Worm (Caenorhabditis elegans) whole organism, young adult: ENCODE data around the gene C44C1.1.

Source experiments
- B0336.3 ChIP-seq: fragments of 200-800 bp; sonication (Bioruptor generic); IDR thresholded peaks from 2 replicates; pipeline ENCODE4 v1.3.6; 2022; ENCODE audit warnings: missing genetic modification characterization, missing compliant biosample characterization
- C17E4.6 ChIP-seq: fragments of 200-800 bp; sonication (Bioruptor generic); IDR thresholded peaks from 2 replicates; pipeline ENCODE4 v1.3.6; 2022; ENCODE audit warnings: missing genetic modification reagents, missing genetic modification characterization, missing compliant biosample characterization
- D2030.7 ChIP-seq: fragments of 200-800 bp; sonication (Bioruptor generic); IDR thresholded peaks from 2 replicates; pipeline ENCODE4 v1.3.6; 2022; ENCODE audit warnings: missing genetic modification reagents, missing genetic modification characterization, missing compliant biosample characterization
- F23B12.7 ChIP-seq: sonication (generic microtip); optimal IDR thresholded peaks from 2 replicates; lab custom pipeline; 2017; ENCODE audit warnings: missing genetic modification characterization, mild to moderate bottlenecking, missing compliant biosample characterization, antibody characterized with exemption, moderate library complexity; ENCODE audit not compliant: insufficient read depth
- F33H1.4 ChIP-seq: fragments of 200-800 bp; sonication (Bioruptor generic); IDR thresholded peaks from 2 replicates; pipeline ENCODE4 v1.3.6; 2022; ENCODE audit warnings: missing genetic modification reagents, missing genetic modification characterization, missing compliant biosample characterization
- F39B2.1 ChIP-seq: fragments of 200-800 bp; sonication (Bioruptor generic); IDR thresholded peaks from 2 replicates; pipeline ENCODE4 v1.3.6; 2022; ENCODE audit warnings: missing genetic modification reagents, missing genetic modification characterization, missing compliant biosample characterization
- F55B11.4 ChIP-seq: sonication (generic microtip); optimal IDR thresholded peaks from 2 replicates; lab custom pipeline; 2016; ENCODE audit warnings: missing compliant biosample characterization, missing genetic modification characterization, borderline replicate concordance; ENCODE audit not compliant: insufficient read depth
- Y56A3A.18 ChIP-seq: fragments of 200-800 bp; sonication (Bioruptor generic); IDR thresholded peaks from 2 replicates; pipeline ENCODE4 v1.3.6; 2022; ENCODE audit warnings: missing genetic modification reagents, missing genetic modification characterization, missing compliant biosample characterization
- Y95B8A.8 ChIP-seq: fragments of 200-800 bp; sonication (Bioruptor generic); IDR thresholded peaks from 2 replicates; pipeline ENCODE4 v1.3.6; 2022; ENCODE audit warnings: missing genetic modification reagents, missing genetic modification characterization, missing compliant biosample characterization
- attf-6 ChIP-seq: fragments of 200-800 bp; sonication (Bioruptor generic); IDR thresholded peaks from 2 replicates; pipeline ENCODE4 v1.3.6; 2022; ENCODE audit warnings: missing genetic modification reagents, missing genetic modification characterization, missing compliant biosample characterization
- bed-1 ChIP-seq: fragments of 200-800 bp; sonication (Bioruptor generic); IDR thresholded peaks from 2 replicates; pipeline ENCODE4 v1.3.6; 2022; ENCODE audit warnings: missing genetic modification reagents, missing genetic modification characterization, missing compliant biosample characterization
- cebp-1 ChIP-seq, 2 experiments: fragments of 200-800 bp in 1 of 2; sonication (Bioruptor generic) in 1 of 2; sonication (generic microtip) in 1 of 2; IDR thresholded peaks in 1 of 2; optimal IDR thresholded peaks in 1 of 2; 2 replicates each; pipeline versions ENCODE4 v1.3.6 to Lab custom; 2017 to 2022; ENCODE audit warnings: missing compliant biosample characterization in 2 of 2, missing genetic modification characterization in 2 of 2, mild to moderate bottlenecking in 1 of 2, missing genetic modification reagents in 1 of 2, moderate library complexity in 1 of 2
- ceh-100 ChIP-seq: fragments of 200-800 bp; sonication (Bioruptor generic); IDR thresholded peaks from 2 replicates; pipeline ENCODE4 v1.3.6; 2022; ENCODE audit warnings: missing genetic modification reagents, missing genetic modification characterization, missing compliant biosample characterization
- ceh-58 ChIP-seq: fragments of 200-800 bp; sonication (Bioruptor generic); IDR thresholded peaks from 2 replicates; pipeline ENCODE4 v1.3.6; 2022; ENCODE audit warnings: missing genetic modification characterization, missing compliant biosample characterization
- dox-1 ChIP-seq: fragments of 200-800 bp; sonication (Bioruptor generic); IDR thresholded peaks from 2 replicates; pipeline ENCODE4 v1.3.6; 2022; ENCODE audit warnings: missing genetic modification reagents, missing genetic modification characterization, missing compliant biosample characterization
- efl-1 ChIP-seq: fragments of 150-350 bp; optimal IDR thresholded peaks from 2 replicates; lab custom pipeline; 2014; ENCODE audit warnings: missing biosample characterization, missing genetic modification reagents, missing genetic modification characterization
- egl-44 ChIP-seq: fragments of 200-800 bp; sonication (Bioruptor generic); IDR thresholded peaks from 2 replicates; pipeline ENCODE4 v1.3.6; 2022; ENCODE audit warnings: missing genetic modification reagents, missing genetic modification characterization, missing compliant biosample characterization
- egrh-3 ChIP-seq: fragments of 200-800 bp; sonication (Bioruptor generic); IDR thresholded peaks from 2 replicates; pipeline ENCODE4 v1.3.6; 2022; ENCODE audit warnings: missing genetic modification reagents, missing genetic modification characterization, missing compliant biosample characterization
- fkh-3 ChIP-seq: sonication (generic microtip); optimal IDR thresholded peaks from 2 replicates; lab custom pipeline; 2016; ENCODE audit warnings: mild to moderate bottlenecking, missing genetic modification characterization, missing compliant biosample characterization
- gei-17 ChIP-seq: fragments of 200-800 bp; sonication (Bioruptor generic); optimal IDR thresholded peaks from 2 replicates; lab custom pipeline; 2018; ENCODE audit warnings: mild to moderate bottlenecking, missing genetic modification characterization, missing compliant biosample characterization
- him-1 ChIP-seq: sonication (generic microtip); optimal IDR thresholded peaks from 2 replicates; lab custom pipeline; 2016; ENCODE audit warnings: missing genotype, missing genetic modification reagents, missing genetic modification characterization, missing compliant biosample characterization
- hlh-26 ChIP-seq: fragments of 200-800 bp; sonication (Bioruptor generic); conservative IDR thresholded peaks from 2 replicates; pipeline ENCODE4 v1.3.6; 2022; ENCODE audit warnings: missing genetic modification reagents, missing genetic modification characterization, missing compliant biosample characterization
- hmg-1.2 ChIP-seq: fragments of 200-800 bp; sonication (Bioruptor generic); IDR thresholded peaks from 2 replicates; pipeline ENCODE4 v1.3.6; 2022; ENCODE audit warnings: missing genetic modification reagents, missing genetic modification characterization, missing compliant biosample characterization
- hsf-1 ChIP-seq: fragments of 200-800 bp; sonication (Bioruptor generic); IDR thresholded peaks from 2 replicates; pipeline ENCODE4 v1.3.6; 2022; ENCODE audit warnings: missing genetic modification reagents, missing genetic modification characterization, missing compliant biosample characterization
- lag-1 ChIP-seq: fragments of 200-800 bp; sonication (Bioruptor generic); IDR thresholded peaks from 2 replicates; pipeline ENCODE4 v1.3.6; 2022; ENCODE audit warnings: missing genetic modification reagents, missing genetic modification characterization, missing compliant biosample characterization
- let-607 ChIP-seq, 2 experiments: fragments of 200-800 bp in 1 of 2; sonication (Bioruptor generic) in 1 of 2; sonication (generic microtip) in 1 of 2; optimal IDR thresholded peaks; 2 replicates each; lab custom pipeline; 2016 to 2018; ENCODE audit warnings: mild to moderate bottlenecking in 2 of 2, missing compliant biosample characterization in 2 of 2, missing genetic modification characterization in 2 of 2, moderate library complexity in 2 of 2, missing genotype in 1 of 2
- lin-54 ChIP-seq: fragments of 200-800 bp; sonication (Bioruptor generic); optimal IDR thresholded peaks from 2 replicates; lab custom pipeline; 2018; ENCODE audit warnings: mild to moderate bottlenecking, missing genetic modification characterization, missing compliant biosample characterization
- madf-3 ChIP-seq: fragments of 200-800 bp; sonication (Bioruptor generic); IDR thresholded peaks from 2 replicates; pipeline ENCODE4 v1.3.6; 2022; ENCODE audit warnings: missing genetic modification reagents, missing genetic modification characterization, missing compliant biosample characterization
- madf-6 ChIP-seq: fragments of 200-800 bp; sonication (Bioruptor generic); IDR thresholded peaks from 2 replicates; pipeline ENCODE4 v1.3.6; 2022; ENCODE audit warnings: missing genetic modification reagents, missing genetic modification characterization, missing compliant biosample characterization
- mes-4 ChIP-seq: sonication (generic microtip); optimal IDR thresholded peaks from 2 replicates; lab custom pipeline; 2016; ENCODE audit warnings: missing genotype, missing genetic modification characterization, missing compliant biosample characterization
- mxl-1 ChIP-seq: sonication (generic microtip); optimal IDR thresholded peaks from 2 replicates; lab custom pipeline; 2016; ENCODE audit warnings: missing genetic modification characterization, missing compliant biosample characterization
- nfyb-1 ChIP-seq: fragments of 200-800 bp; sonication (Bioruptor generic); IDR thresholded peaks from 2 replicates; pipeline ENCODE4 v1.3.6; 2022; ENCODE audit warnings: missing genetic modification reagents, missing genetic modification characterization, missing compliant biosample characterization
- nhr-80 ChIP-seq: sonication (generic microtip); optimal IDR thresholded peaks from 2 replicates; lab custom pipeline; 2016; ENCODE audit warnings: missing genetic modification characterization, missing compliant biosample characterization
- snpc-3.4 ChIP-seq: sonication (generic microtip); optimal IDR thresholded peaks from 2 replicates; lab custom pipeline; 2017; ENCODE audit warnings: missing genetic modification characterization, mild to moderate bottlenecking, missing compliant biosample characterization, antibody characterized with exemption, moderate library complexity, missing genotype, missing genetic modification reagents
- tbx-9 ChIP-seq: sonication (generic microtip); optimal IDR thresholded peaks from 2 replicates; lab custom pipeline; 2016; ENCODE audit warnings: borderline replicate concordance, missing genetic modification characterization, inconsistent platforms, missing compliant biosample characterization
- zfh-2 ChIP-seq: fragments of 200-800 bp; sonication (Bioruptor generic); conservative IDR thresholded peaks from 2 replicates; pipeline ENCODE4 v1.3.6; 2022; ENCODE audit warnings: missing genetic modification reagents, missing genetic modification characterization, missing compliant biosample characterization

C44C1.1 gene

ce11 chrX:938269-938883 is 42.2 kb upstream of the C44C1.1 start, which contains the start of gene F53H8.3:
Gene F53H8.3, plus strand, starts transcription at chrX:938543.
- TF ChIP-seq tbx-9 (tag; lab: Kevin White, UChicago), result no peak
- TF ChIP-seq zfh-2 (GFP tag; lab: Robert Waterston, UW), result no peak
- TF ChIP-seq nhr-80 (tag; lab: Kevin White, UChicago), result peak; percentile 70

- 0 out of 2 replicates have a peak, but pooled peaks have one; percentile 34 for TF ChIP-seq ceh-58 (GFP tag; lab: Robert Waterston, UW)
- TF ChIP-seq F33H1.4 (GFP tag; lab: Robert Waterston, UW), result peak; percentile 40; the same call in 1 of the 2 replicates
- TF ChIP-seq D2030.7 (GFP tag; lab: Robert Waterston, UW), result 0 out of 2 replicates have a peak, but pooled peaks have one; percentile 8
- TF ChIP-seq nfyb-1 (GFP tag; lab: Robert Waterston, UW), result peak; percentile 57; the same call in 1 of the 2 replicates
- peak; percentile 53; the same call in 1 of the 2 replicates for TF ChIP-seq hsf-1 (GFP tag; lab: Robert Waterston, UW)
- 0 out of 2 replicates have a peak, but pooled peaks have one; percentile 46 for TF ChIP-seq Y95B8A.8 (GFP tag; lab: Robert Waterston, UW)
- TF ChIP-seq Y56A3A.18 (GFP tag; lab: Robert Waterston, UW), result 0 out of 2 replicates have a peak, but pooled peaks have one; percentile 48
- peak; percentile 83; the same call in 1 of the 2 replicates for TF ChIP-seq madf-3 (GFP tag; lab: Robert Waterston, UW)
Observed at ce11 chrX:943698-944097, 36.9 kb upstream of the C44C1.1 start.

ce11 chrX:945669-946068 is 34.9 kb upstream of the C44C1.1 start:
- TF ChIP-seq egl-44 (GFP tag; lab: Robert Waterston, UW) (0 out of 2 replicates have a peak, but pooled peaks have one; percentile 24), mxl-1 (tag; lab: Kevin White, UChicago) (no peak), let-607 (tag; optimal IDR thresholded peaks at IDR 0.05; lab: Kevin White, UChicago) (peak in 1 of 2 experiments; percentile 45), snpc-3.4 (tag; lab: Kevin White, UChicago) (no peak), efl-1 (GFP tag; lab: Kevin White, UChicago) (no peak), bed-1 (no peak), fkh-3 (tag; lab: Kevin White, UChicago) (no peak), dox-1 (peak; percentile 52), him-1 (tag; lab: Kevin White, UChicago) (no peak), hmg-1.2 (GFP tag; lab: Robert Waterston, UW) (no peak), madf-6 (no peak), lin-54 (GFP tag; lab: Kevin White, UChicago) (no peak), C17E4.6 (no peak), cebp-1 (GFP tag; IDR thresholded peaks at IDR 0.05; lab: Robert Waterston, UW) (peak; percentile 21; the same call in 1 of the 2 replicates), cebp-1 (tag; optimal IDR thresholded peaks at IDR 0.05; lab: Kevin White, UChicago) (peak; percentile 37), mes-4 (tag; lab: Kevin White, UChicago) (no peak), nhr-80 (tag; lab: Kevin White, UChicago) (peak; percentile 88), egrh-3 (GFP tag; lab: Robert Waterston, UW) (no peak)

- TF ChIP-seq ceh-100 (GFP tag; lab: Robert Waterston, UW) (no peak), B0336.3 (GFP tag; lab: Robert Waterston, UW) (no peak), lag-1 (no peak), F23B12.7 (no peak), F55B11.4 (tag; lab: Kevin White, UChicago) (no peak), hmg-1.2 (GFP tag; lab: Robert Waterston, UW) (no peak), hlh-26 (GFP tag; lab: Robert Waterston, UW) (no peak), gei-17 (no peak), attf-6 (GFP tag; lab: Robert Waterston, UW) (no peak), F39B2.1 (GFP tag; lab: Robert Waterston, UW) (no peak)
Observed at ce11 chrX:947885-948284, 32.7 kb upstream of the C44C1.1 start.
